Worm (Caenorhabditis elegans) whole organism, L2 larva: ENCODE data around the gene nhr-156.

Source experiments
- C34F6.9 ChIP-seq: fragments of 150-350 bp; optimal IDR thresholded peaks from 2 replicates; lab custom pipeline; 2014; ENCODE audit warnings: missing biosample characterization, missing genetic modification characterization
- Y55F3AM.14 ChIP-seq: fragments of 200-800 bp; sonication (Bioruptor generic); optimal IDR thresholded peaks from 2 replicates; lab custom pipeline; 2018; ENCODE audit warnings: mild to moderate bottlenecking, missing genetic modification characterization, missing compliant biosample characterization
- alr-1 ChIP-seq: fragments of 150-350 bp; optimal IDR thresholded peaks from 2 replicates; lab custom pipeline; 2014; ENCODE audit warnings: missing biosample characterization, missing genetic modification characterization
- aly-2 ChIP-seq: fragments of 150-350 bp; optimal IDR thresholded peaks from 2 replicates; lab custom pipeline; 2014; ENCODE audit warnings: missing biosample characterization, missing genetic modification characterization
- ama-1 ChIP-seq: fragments of 150-350 bp; optimal IDR thresholded peaks from 2 replicates; lab custom pipeline; 2018; ENCODE audit warnings: inconsistent platforms
- blmp-1 ChIP-seq: sonication (generic microtip); optimal IDR thresholded peaks from 2 replicates; lab custom pipeline; 2017; ENCODE audit warnings: missing genetic modification characterization, mild to moderate bottlenecking, missing compliant biosample characterization, antibody characterized with exemption, moderate library complexity; ENCODE audit not compliant: insufficient read depth
- ceh-16 ChIP-seq: fragments of 150-350 bp; optimal IDR thresholded peaks from 2 replicates; lab custom pipeline; 2014; ENCODE audit warnings: missing biosample characterization, missing genetic modification characterization
- ceh-82 ChIP-seq: fragments of 150-350 bp; optimal IDR thresholded peaks from 2 replicates; lab custom pipeline; 2014; ENCODE audit warnings: missing biosample characterization, missing genetic modification characterization
- egl-27 ChIP-seq: sonication (generic microtip); optimal IDR thresholded peaks from 3 replicates; lab custom pipeline; 2017; ENCODE audit warnings: missing biosample characterization, missing genetic modification reagents, missing genetic modification characterization
- fos-1 ChIP-seq: fragments of 150-350 bp; optimal IDR thresholded peaks from 2 replicates; lab custom pipeline; 2014; ENCODE audit warnings: missing biosample characterization, missing genetic modification characterization
- gmeb-1 ChIP-seq: fragments of 150-350 bp; optimal IDR thresholded peaks from 2 replicates; lab custom pipeline; 2014; ENCODE audit warnings: missing biosample characterization, missing genetic modification characterization
- lin-11 ChIP-seq: fragments of 150-350 bp; sonication (generic microtip); optimal IDR thresholded peaks from 2 replicates; lab custom pipeline; 2014; ENCODE audit warnings: missing biosample characterization, missing genetic modification characterization, inconsistent platforms, mixed read lengths
- lin-39 ChIP-seq: fragments of 150-350 bp; optimal IDR thresholded peaks from 2 replicates; lab custom pipeline; 2014; ENCODE audit warnings: missing biosample characterization, missing genetic modification reagents, missing genetic modification characterization
- mbf-1 ChIP-seq: sonication (generic microtip); optimal IDR thresholded peaks from 2 replicates; lab custom pipeline; 2017; ENCODE audit warnings: missing biosample characterization, missing genetic modification characterization
- mdl-1 ChIP-seq, 2 experiments: fragments of 150-350 bp in 1 of 2; sonication (generic microtip) in 1 of 2; optimal IDR thresholded peaks; 2 replicates each; lab custom pipeline; 2017; ENCODE audit warnings: missing biosample characterization in 2 of 2, missing genetic modification characterization in 2 of 2
- nhr-11 ChIP-seq: fragments of 150-350 bp; optimal IDR thresholded peaks from 2 replicates; lab custom pipeline; 2014; ENCODE audit warnings: missing biosample characterization, missing genetic modification characterization
- nhr-129 ChIP-seq: fragments of 150-350 bp; optimal IDR thresholded peaks from 2 replicates; lab custom pipeline; 2014; ENCODE audit warnings: missing biosample characterization, missing genetic modification characterization
- nhr-21 ChIP-seq: fragments of 150-350 bp; optimal IDR thresholded peaks from 2 replicates; lab custom pipeline; 2014; ENCODE audit warnings: missing biosample characterization, missing genetic modification characterization
- nhr-23 ChIP-seq: fragments of 150-350 bp; optimal IDR thresholded peaks from 2 replicates; lab custom pipeline; 2014; ENCODE audit warnings: missing biosample characterization, missing genetic modification reagents, missing genetic modification characterization
- nhr-237 ChIP-seq: fragments of 150-350 bp; optimal IDR thresholded peaks from 2 replicates; lab custom pipeline; 2014; ENCODE audit warnings: missing biosample characterization, missing genetic modification characterization
- nhr-6 ChIP-seq: fragments of 150-350 bp; optimal IDR thresholded peaks from 2 replicates; lab custom pipeline; 2014; ENCODE audit warnings: missing biosample characterization, missing genetic modification characterization
- nhr-77 ChIP-seq: fragments of 150-350 bp; optimal IDR thresholded peaks from 2 replicates; lab custom pipeline; 2014; ENCODE audit warnings: missing biosample characterization, missing genetic modification characterization
- peb-1 ChIP-seq: fragments of 150-350 bp; optimal IDR thresholded peaks from 2 replicates; lab custom pipeline; 2014; ENCODE audit warnings: missing biosample characterization, missing genetic modification characterization
- sem-4 ChIP-seq: fragments of 150-350 bp; optimal IDR thresholded peaks from 2 replicates; lab custom pipeline; 2014; ENCODE audit warnings: missing biosample characterization, missing genetic modification reagents, missing genetic modification characterization
- sma-3 ChIP-seq: sonication (generic microtip); optimal IDR thresholded peaks from 2 replicates; lab custom pipeline; 2016; ENCODE audit warnings: missing genetic modification reagents, missing genetic modification characterization, missing compliant biosample characterization
- sma-9 ChIP-seq, 2 experiments: fragments of 150-350 bp in 1 of 2; sonication (generic microtip) in 1 of 2; optimal IDR thresholded peaks; 2 replicates each; lab custom pipeline; 2014 to 2016; ENCODE audit warnings: missing genetic modification characterization in 2 of 2, mild to moderate bottlenecking in 1 of 2, missing biosample characterization in 1 of 2, missing compliant biosample characterization in 1 of 2, missing genetic modification reagents in 1 of 2, moderate library complexity in 1 of 2
- snpc-4 ChIP-seq: fragments of 150-350 bp; optimal IDR thresholded peaks from 2 replicates; lab custom pipeline; 2014; ENCODE audit warnings: missing biosample characterization, missing genetic modification characterization
- unc-39 ChIP-seq: fragments of 150-350 bp; optimal IDR thresholded peaks from 2 replicates; lab custom pipeline; 2014; ENCODE audit warnings: missing biosample characterization, missing genetic modification characterization
- unc-55 ChIP-seq: fragments of 150-350 bp; sonication (generic microtip); optimal IDR thresholded peaks from 3 replicates; lab custom pipeline; 2014; ENCODE audit warnings: missing biosample characterization, missing genetic modification reagents, missing genetic modification characterization
- unc-62 ChIP-seq: fragments of 150-350 bp; optimal IDR thresholded peaks from 2 replicates; lab custom pipeline; 2014; ENCODE audit warnings: missing biosample characterization, missing genetic modification reagents, missing genetic modification characterization
- zag-1 ChIP-seq: fragments of 150-350 bp; optimal IDR thresholded peaks from 2 replicates; lab custom pipeline; 2014; ENCODE audit warnings: missing biosample characterization, missing genetic modification characterization
- ztf-1 ChIP-seq: fragments of 200-800 bp; sonication (Bioruptor generic); conservative IDR thresholded peaks from 2 replicates; pipeline ENCODE4 v1.3.6; 2022; ENCODE audit warnings: missing genetic modification characterization, missing compliant biosample characterization
- ztf-11 ChIP-seq: sonication (generic microtip); optimal IDR thresholded peaks from 2 replicates; lab custom pipeline; 2017; ENCODE audit warnings: missing biosample characterization, missing genetic modification characterization
- ztf-4 ChIP-seq: fragments of 150-350 bp; optimal IDR thresholded peaks from 2 replicates; lab custom pipeline; 2014; ENCODE audit warnings: missing biosample characterization, missing genetic modification characterization

Gene nhr-156

ce11 chrV:3943364-3943763 lies 37.5 kb downstream of the nhr-156 start:
- TF ChIP-seq unc-55 (GFP tag; lab: Kevin White, UChicago) (no peak), snpc-4 (tag; lab: Kevin White, UChicago) (no peak), aly-2 (tag; lab: Kevin White, UChicago) (no peak)

- TF ChIP-seq sem-4 (tag; lab: Kevin White, UChicago) (no peak), snpc-4 (tag; lab: Kevin White, UChicago) (no peak), nhr-21 (tag; lab: Kevin White, UChicago) (no peak), gmeb-1 (tag; lab: Kevin White, UChicago) (no peak), zag-1 (tag; lab: Kevin White, UChicago) (no peak), lin-11 (tag; lab: Kevin White, UChicago) (no peak), alr-1 (tag; lab: Kevin White, UChicago) (no peak), nhr-6 (tag; lab: Kevin White, UChicago) (no peak), ceh-16 (tag; lab: Kevin White, UChicago) (no peak), ztf-1 (GFP tag; lab: Robert Waterston, UW) (no peak), ceh-82 (tag; lab: Kevin White, UChicago) (no peak), ama-1 (lab: Kevin White, UChicago) (no peak), sma-3 (GFP tag; lab: Kevin White, UChicago) (no peak), nhr-129 (tag; lab: Kevin White, UChicago) (no peak), nhr-23 (tag; lab: Kevin White, UChicago) (no peak), C34F6.9 (tag; lab: Kevin White, UChicago) (no peak), unc-39 (no peak), fos-1 (no peak), mbf-1 (no peak), lin-39 (no peak)
Observed at ce11 chrV:3945053-3945452, 39.1 kb downstream of the nhr-156 start, which contains the start of gene cyp-35B3. TSS of gene cyp-35B3 (plus strand) at chrV:3945353.

ce11 chrV:3949723-3950122 lies 43.8 kb downstream of the nhr-156 start, which contains the start of gene dach-1:
TSS of gene dach-1 (plus strand) at chrV:3950023.
- TF ChIP-seq nhr-77 (tag; lab: Kevin White, UChicago) (no peak), Y55F3AM.14 (GFP tag; lab: Kevin White, UChicago) (no peak), zag-1 (tag; lab: Kevin White, UChicago) (no peak), fos-1 (no peak), egl-27 (tag; lab: Kevin White, UChicago) (no peak), mdl-1 (tag; optimal IDR thresholded peaks at IDR 0.05; lab: Kevin White, UChicago) (no peak), blmp-1 (tag; lab: Kevin White, UChicago) (no peak), ztf-4 (tag; lab: Kevin White, UChicago) (no peak), nhr-21 (tag; lab: Kevin White, UChicago) (no peak), sma-9 (GFP tag; optimal IDR thresholded peaks at IDR 0.05; lab: Kevin White, UChicago) (no peak), sma-9 (tag; optimal IDR thresholded peaks at IDR 0.05; lab: Kevin White, UChicago) (no peak), nhr-11 (no peak), ztf-11 (tag; lab: Kevin White, UChicago) (no peak), snpc-4 (tag; lab: Kevin White, UChicago) (no peak), nhr-23 (tag; lab: Kevin White, UChicago) (no peak)

ce11 chrV:3953739-3954138 lies 47.8 kb downstream of the nhr-156 start, which contains the start of gene str-247:
TSS of gene str-247 (plus strand) at chrV:3954039.
- TF ChIP-seq gmeb-1 (tag; lab: Kevin White, UChicago) = no peak
- no peak for TF ChIP-seq nhr-23 (tag; lab: Kevin White, UChicago)
- no peak for TF ChIP-seq unc-62 (GFP tag; lab: Kevin White, UChicago)
- no peak for TF ChIP-seq peb-1 (tag; lab: Kevin White, UChicago)
- no peak for TF ChIP-seq egl-27 (tag; lab: Kevin White, UChicago)
- no peak for TF ChIP-seq sma-3 (GFP tag; lab: Kevin White, UChicago)
- no peak for TF ChIP-seq lin-39
- TF ChIP-seq alr-1 (tag; lab: Kevin White, UChicago) = no peak
- no peak for TF ChIP-seq nhr-237 (tag; lab: Kevin White, UChicago)
- TF ChIP-seq sem-4 (tag; lab: Kevin White, UChicago) = no peak
- TF ChIP-seq unc-39 = no peak
- TF ChIP-seq sma-9 (GFP tag; optimal IDR thresholded peaks at IDR 0.05; lab: Kevin White, UChicago) = no peak
- TF ChIP-seq sma-9 (tag; optimal IDR thresholded peaks at IDR 0.05; lab: Kevin White, UChicago) = no peak
- TF ChIP-seq ztf-1 (GFP tag; lab: Robert Waterston, UW) = no peak
- no peak for TF ChIP-seq ceh-82 (tag; lab: Kevin White, UChicago)
